Worm (Caenorhabditis elegans): ENCODE results near the gene srd-64.

Gene srd-64

ce11 chrIII:1668519-1668918 is 26.4 kb downstream of the srd-64 start, which contains the start of gene glb-30:
Gene glb-30, minus strand, starts transcription at chrIII:1668619.
- no peak for TF ChIP-seq sem-2 (GFP tag; optimal IDR thresholded peaks at IDR 0.05)
- TF ChIP-seq lsy-2 (tag; optimal IDR thresholded peaks at IDR 0.05): no peak
- no peak for TF ChIP-seq ces-1 (GFP tag; optimal IDR thresholded peaks at IDR 0.05)
- no peak for TF ChIP-seq drap-1 (GFP tag; optimal IDR thresholded peaks at IDR 0.05)

ce11 chrIII:1666893-1667292 is 28.0 kb downstream of the srd-64 start:
- no peak for TF ChIP-seq sptf-1 (tag; optimal IDR thresholded peaks at IDR 0.05)
- TF ChIP-seq lsy-2 (tag; optimal IDR thresholded peaks at IDR 0.05): no peak
- TF ChIP-seq lin-32 (GFP tag; optimal IDR thresholded peaks at IDR 0.05): no peak
- TF ChIP-seq ceh-43 (GFP tag; optimal IDR thresholded peaks at IDR 0.05): no peak
- TF ChIP-seq unc-120 (tag; optimal IDR thresholded peaks at IDR 0.05; ENCODE audit: poor library complexity, severe bottlenecking): no peak
- no peak for TF ChIP-seq unc-39 (tag; optimal IDR thresholded peaks at IDR 0.05)
- no peak for TF ChIP-seq ceh-83 (GFP tag; optimal IDR thresholded peaks at IDR 0.05)
- no peak for TF ChIP-seq nhr-76 (tag; optimal IDR thresholded peaks at IDR 0.05)
- no peak for TF ChIP-seq mls-2 (tag; optimal IDR thresholded peaks at IDR 0.05)
- no peak for TF ChIP-seq cnd-1 (tag; optimal IDR thresholded peaks at IDR 0.05)
- no peak for TF ChIP-seq pha-4 (tag; optimal IDR thresholded peaks at IDR 0.05)
- no peak for TF ChIP-seq tbx-8 (GFP tag; optimal IDR thresholded peaks at IDR 0.05)
- no peak for TF ChIP-seq M03D4.4 (tag; optimal IDR thresholded peaks at IDR 0.05)
- TF ChIP-seq nhr-2 (tag; optimal IDR thresholded peaks at IDR 0.05): no peak
- no peak for TF ChIP-seq mep-1 (tag; optimal IDR thresholded peaks at IDR 0.05)
- TF ChIP-seq elt-3 (tag; optimal IDR thresholded peaks at IDR 0.05): no peak
- no peak for TF ChIP-seq bed-3 (GFP tag; optimal IDR thresholded peaks at IDR 0.05)
- no peak for TF ChIP-seq ceh-39 (tag; optimal IDR thresholded peaks at IDR 0.05)

- no peak for TF ChIP-seq ztf-11 (tag; optimal IDR thresholded peaks at IDR 0.05)
- TF ChIP-seq zip-8 (tag; optimal IDR thresholded peaks at IDR 0.05): peak; percentile 40
Measured at ce11 chrIII:1665799-1666308, 29.1 kb downstream of the srd-64 start, which contains the start of gene Y22D7AR.3. Gene Y22D7AR.3, minus strand, starts transcription at chrIII:1665849.

ce11 chrIII:1665373-1665772 is 29.5 kb downstream of the srd-64 start:
- TF ChIP-seq ham-2 (GFP tag; optimal IDR thresholded peaks at IDR 0.05) (no peak), M03D4.4 (tag; optimal IDR thresholded peaks at IDR 0.05) (no peak), ces-1 (GFP tag; optimal IDR thresholded peaks at IDR 0.05) (no peak), ceh-39 (tag; optimal IDR thresholded peaks at IDR 0.05) (no peak), mls-2 (tag; optimal IDR thresholded peaks at IDR 0.05) (no peak), lin-32 (GFP tag; optimal IDR thresholded peaks at IDR 0.05) (no peak), cnd-1 (tag; optimal IDR thresholded peaks at IDR 0.05) (no peak), flh-1 (GFP tag; optimal IDR thresholded peaks at IDR 0.05) (no peak), tbx-8 (GFP tag; optimal IDR thresholded peaks at IDR 0.05) (no peak), mab-5 (tag; optimal IDR thresholded peaks at IDR 0.05) (no peak), unc-39 (tag; optimal IDR thresholded peaks at IDR 0.05) (no peak), bed-3 (GFP tag; optimal IDR thresholded peaks at IDR 0.05) (no peak), ceh-83 (GFP tag; optimal IDR thresholded peaks at IDR 0.05) (no peak), nhr-2 (tag; optimal IDR thresholded peaks at IDR 0.05) (no peak), unc-120 (tag; optimal IDR thresholded peaks at IDR 0.05; ENCODE audit: poor library complexity, severe bottlenecking) (no peak)

- TF ChIP-seq elt-1 (tag; optimal IDR thresholded peaks at IDR 0.05; ENCODE audit: borderline replicate concordance, insufficient read depth) (no peak), ces-1 (GFP tag; optimal IDR thresholded peaks at IDR 0.05) (no peak), pha-4 (tag; optimal IDR thresholded peaks at IDR 0.05) (no peak), nhr-76 (tag; optimal IDR thresholded peaks at IDR 0.05) (no peak), sptf-1 (tag; optimal IDR thresholded peaks at IDR 0.05) (no peak), sem-2 (GFP tag; optimal IDR thresholded peaks at IDR 0.05) (no peak), elt-3 (tag; optimal IDR thresholded peaks at IDR 0.05) (no peak), mab-5 (tag; optimal IDR thresholded peaks at IDR 0.05) (no peak), tbx-8 (GFP tag; optimal IDR thresholded peaks at IDR 0.05) (no peak)
Measured at ce11 chrIII:1664761-1665266, 30.1 kb downstream of the srd-64 start, which contains the start of gene Y22D7AL.16. Gene Y22D7AL.16, minus strand, starts transcription at chrIII:1665216.

- TF ChIP-seq lin-32 (GFP tag; optimal IDR thresholded peaks at IDR 0.05) (no peak), nhr-76 (tag; optimal IDR thresholded peaks at IDR 0.05) (no peak), mls-2 (tag; optimal IDR thresholded peaks at IDR 0.05) (no peak), ceh-43 (GFP tag; optimal IDR thresholded peaks at IDR 0.05) (no peak), ceh-39 (tag; optimal IDR thresholded peaks at IDR 0.05) (no peak), tbx-8 (GFP tag; optimal IDR thresholded peaks at IDR 0.05) (no peak), lin-13 (tag; optimal IDR thresholded peaks at IDR 0.05) (no peak), flh-1 (GFP tag; optimal IDR thresholded peaks at IDR 0.05) (no peak), ztf-11 (tag; optimal IDR thresholded peaks at IDR 0.05) (no peak), nhr-237 (tag; optimal IDR thresholded peaks at IDR 0.05) (no peak), unc-39 (tag; optimal IDR thresholded peaks at IDR 0.05) (no peak), nhr-2 (tag; optimal IDR thresholded peaks at IDR 0.05) (no peak), M03D4.4 (tag; optimal IDR thresholded peaks at IDR 0.05) (no peak), elt-3 (tag; optimal IDR thresholded peaks at IDR 0.05) (no peak)
Measured at ce11 chrIII:1663056-1663455, 31.9 kb downstream of the srd-64 start.

Measured in whole organism, mixed stage, embryonic.